Worm (Caenorhabditis elegans): ENCODE data around the gene ora-1.
"Not testable (repeated sequence)": the region's sequence is repeated elsewhere in the genome, so short reads cannot be mapped to it uniquely, and the experiment has no call there.

ora-1 gene

ce11 chrIV:7946899-7947499 lies 30.7 kb upstream of the ora-1 start, which contains the start of gene F20D12.12 (continued):
- TF ChIP-seq rpc-1 (optimal IDR thresholded peaks at IDR 0.05) (peak; percentile 14), tlf-1 (GFP tag; optimal IDR thresholded peaks at IDR 0.05) (peak; percentile 69), B0336.3 (GFP tag; IDR thresholded peaks at IDR 0.05) (peak; percentile 60), ZK185.1 (tag; optimal IDR thresholded peaks at IDR 0.05; ENCODE audit: poor library complexity, severe bottlenecking) (peak; percentile 51), Y53G8AR.9 (GFP tag; conservative IDR thresholded peaks at IDR 0.05) (peak; percentile 88), lin-40 (tag; optimal IDR thresholded peaks at IDR 0.05) (peak; percentile 71), dox-1 (GFP tag; IDR thresholded peaks at IDR 0.05) (peak; percentile 97), ztf-26 (tag; optimal IDR thresholded peaks at IDR 0.05) (peak; percentile 23), snpc-3.4 (tag; optimal IDR thresholded peaks at IDR 0.05) (peak; percentile 64), attf-5 (GFP tag; optimal IDR thresholded peaks at IDR 0.05) (peak; percentile 94), ztf-18 (tag; optimal IDR thresholded peaks at IDR 0.05) (peak; percentile 38), K12H6.12 (tag; optimal IDR thresholded peaks at IDR 0.05) (peak; percentile 49), lin-54 (GFP tag; optimal IDR thresholded peaks at IDR 0.05) (peak; percentile 78), nhr-80 (tag; optimal IDR thresholded peaks at IDR 0.05) (peak; percentile 48), B0019.2 (GFP tag; conservative IDR thresholded peaks at IDR 0.05) (peak; percentile 96), K11D2.4 (GFP tag; IDR thresholded peaks at IDR 0.05) (peak; percentile 91), Y79H2A.3 (GFP tag; conservative IDR thresholded peaks at IDR 0.05) (peak; percentile 90), ztf-25 (GFP tag; IDR thresholded peaks at IDR 0.05) (peak; percentile 92), let-607 (tag; optimal IDR thresholded peaks at IDR 0.05) (peak in 1 of 2 experiments; percentile 47), hsf-1 (GFP tag; IDR thresholded peaks at IDR 0.05) (peak; percentile 88), F49E8.2 (tag; optimal IDR thresholded peaks at IDR 0.05; ENCODE audit: insufficient read depth) (peak; percentile 73), snpc-4 (GFP tag; optimal IDR thresholded peaks at IDR 0.05) (peak; percentile 19), snpc-4 (tag; optimal IDR thresholded peaks at IDR 0.05) (peak in 3 of 4 experiments; percentile 28 to 57 (median 39)), efl-1 (GFP tag; optimal IDR thresholded peaks at IDR 0.05) (peak; percentile 92), cebp-1 (GFP tag; IDR thresholded peaks at IDR 0.05) (peak; percentile 71), cebp-1 (tag; optimal IDR thresholded peaks at IDR 0.05) (peak; percentile 75), ceh-100 (GFP tag; IDR thresholded peaks at IDR 0.05) (peak; percentile 99), let-526 (GFP tag; IDR thresholded peaks at IDR 0.05) (peak; percentile 71; the same call in 1 of the 2 replicates), egl-44 (GFP tag; IDR thresholded peaks at IDR 0.05) (peak; percentile 47; the same call in 1 of the 2 replicates), C17E4.6 (GFP tag; IDR thresholded peaks at IDR 0.05) (peak; percentile 76), attf-6 (GFP tag; IDR thresholded peaks at IDR 0.05) (peak; percentile 75), unc-130 (GFP tag; optimal IDR thresholded peaks at IDR 0.05) (peak; percentile 55)
- not testable (repeated sequence) for TF ChIP-seq rpc-1 (tag; optimal IDR thresholded peaks at IDR 0.05)

ce11 chrIV:7948290-7948689 lies 29.4 kb upstream of the ora-1 start, which contains the start of gene mcm-3AP:
mcm-3AP (plus strand) TSS chrIV:7948672.
- TF ChIP-seq nfyb-1 (GFP tag; IDR thresholded peaks at IDR 0.05) (peak; percentile 65; the same call in 1 of the 2 replicates), lin-26 (GFP tag; IDR thresholded peaks at IDR 0.05) (peak; percentile 74; the same call in 1 of the 2 replicates), ztf-28 (GFP tag; IDR thresholded peaks at IDR 0.05) (peak; percentile 76), Y95B8A.8 (GFP tag; IDR thresholded peaks at IDR 0.05) (0 out of 2 replicates have a peak, but pooled peaks have one; percentile 55), F33H1.4 (GFP tag; IDR thresholded peaks at IDR 0.05) (peak; percentile 37), hmg-1.2 (GFP tag; IDR thresholded peaks at IDR 0.05) (peak; percentile 59; the same call in 1 of the 2 replicates), ztf-6 (GFP tag; IDR thresholded peaks at IDR 0.05) (0 out of 2 replicates have a peak, but pooled peaks have one; percentile 55), egrh-3 (GFP tag; IDR thresholded peaks at IDR 0.05) (peak; percentile 65), rcor-1 (GFP tag; IDR thresholded peaks at IDR 0.05) (peak; percentile 52), dox-1 (GFP tag; IDR thresholded peaks at IDR 0.05) (peak; percentile 88), C06A6.2 (GFP tag; conservative IDR thresholded peaks at IDR 0.05) (peak; percentile 63; the same call in 1 of the 2 replicates), ceh-100 (GFP tag; IDR thresholded peaks at IDR 0.05) (peak; percentile 96), attf-3 (GFP tag; conservative IDR thresholded peaks at IDR 0.05) (peak; percentile 79), K11D2.4 (GFP tag; IDR thresholded peaks at IDR 0.05) (0 out of 2 replicates have a peak, but pooled peaks have one; percentile 28), ztf-25 (GFP tag; IDR thresholded peaks at IDR 0.05) (peak; percentile 84), bed-2 (GFP tag; IDR thresholded peaks at IDR 0.05) (peak; percentile 68; the same call in 1 of the 2 replicates), mcd-1 (GFP tag; IDR thresholded peaks at IDR 0.05) (peak; percentile 73), madf-6 (GFP tag; IDR thresholded peaks at IDR 0.05) (peak; percentile 58), aptf-2 (GFP tag; conservative IDR thresholded peaks at IDR 0.05) (peak; percentile 89)
